Fruit fly (Drosophila melanogaster) whole organism, pupa: Measurements from ENCODE around the gene CG12607.

Source experiments
- CG10348 ChIP-seq: fragments of 200-800 bp; sonication (Bioruptor generic); IDR thresholded peaks from 2 replicates; pipeline ENCODE4 v1.3.6; 2022; ENCODE audit warnings: missing biosample characterization, missing genetic modification characterization
- CG17806 ChIP-seq: fragments of 200-800 bp; sonication (Bioruptor generic); optimal IDR thresholded peaks from 2 replicates; lab custom pipeline; 2018; ENCODE audit warnings: missing biosample characterization, mild to moderate bottlenecking, missing genetic modification characterization, moderate library complexity
- CG9948 ChIP-seq: fragments of 200-800 bp; sonication (Bioruptor generic); optimal IDR thresholded peaks from 2 replicates; lab custom pipeline; 2018; ENCODE audit warnings: missing biosample characterization, mild to moderate bottlenecking, missing genetic modification characterization, moderate library complexity
- EcR ChIP-seq: fragments of 200-800 bp; sonication (Bioruptor generic); optimal IDR thresholded peaks from 3 replicates; lab custom pipeline; 2019; ENCODE audit warnings: missing biosample characterization, missing genetic modification characterization, mild to moderate bottlenecking, moderate library complexity, missing genetic modification reagents
- Pif1A ChIP-seq: fragments of 200-800 bp; sonication (Bioruptor generic); optimal IDR thresholded peaks from 3 replicates; lab custom pipeline; 2016; ENCODE audit warnings: missing biosample characterization, missing genetic modification characterization
- Pif1B ChIP-seq: fragments of 200-800 bp; sonication (Bioruptor generic); optimal IDR thresholded peaks from 3 replicates; lab custom pipeline; 2016; ENCODE audit warnings: missing biosample characterization, missing genetic modification characterization
- gl ChIP-seq: fragments of 200-800 bp; sonication (Bioruptor generic); optimal IDR thresholded peaks from 2 replicates; lab custom pipeline; 2018; ENCODE audit warnings: missing biosample characterization, mild to moderate bottlenecking, missing genetic modification characterization

- TF ChIP-seq Pif1A (GFP tag; lab: Kevin White, UChicago) (no peak), Pif1B (no peak), EcR (GFP tag; lab: Kevin White, UChicago) (no peak), CG9948 (tag; lab: Kevin White, UChicago) (no peak), CG17806 (tag; lab: Kevin White, UChicago) (no peak), gl (tag; lab: Kevin White, UChicago) (no peak), CG10348 (GFP tag; lab: Robert Waterston, UW) (no peak)
These were observed 10.0 kb upstream of the CG12607 start, which contains the start of gene CG15021 for dm6 chr3L:4436421-4436820.
